Fruit fly (Drosophila melanogaster) S2 (cell line): Measurements from ENCODE around the gene CG34302.

ENCODE experiments used
- CG8478 ChIP-seq: fragments of >200 bp; optimal IDR thresholded peaks from 2 replicates; lab custom pipeline; 2018
- CTCF ChIP-seq, 2 experiments: fragments of >200 bp; optimal IDR thresholded peaks; 2 replicates each; lab custom pipeline; 2018

CG34302 gene

DNA sequence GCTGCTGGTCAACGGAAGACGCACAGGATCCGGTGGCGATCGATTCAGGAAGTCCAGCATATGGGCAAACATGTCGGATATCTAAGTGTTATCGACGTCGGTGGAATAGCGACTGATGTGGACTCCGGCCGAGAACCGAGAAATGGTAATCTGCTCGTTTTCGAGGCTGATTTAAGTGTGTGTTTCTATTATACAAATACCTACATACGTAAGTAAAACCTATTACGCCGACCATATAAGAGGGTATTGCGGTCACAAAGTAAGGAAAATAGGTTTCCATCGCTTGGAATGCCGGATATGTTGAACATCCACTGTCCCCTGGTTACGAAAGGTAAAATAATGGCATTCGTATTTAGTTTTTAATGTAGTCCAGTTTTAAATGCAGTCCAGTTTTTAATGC lies 5.3 kb downstream of the CG34302 start, which contains the start of gene CG9459:
CG9459 (minus strand) TSS at position 101 of the 400 bp plus-strand sequence.
- TF ChIP-seq CTCF (optimal IDR thresholded peaks at IDR 0.05; lab: Kevin White, UChicago) (no peak), CG8478 (lab: Kevin White, UChicago) (no peak)

DNA sequence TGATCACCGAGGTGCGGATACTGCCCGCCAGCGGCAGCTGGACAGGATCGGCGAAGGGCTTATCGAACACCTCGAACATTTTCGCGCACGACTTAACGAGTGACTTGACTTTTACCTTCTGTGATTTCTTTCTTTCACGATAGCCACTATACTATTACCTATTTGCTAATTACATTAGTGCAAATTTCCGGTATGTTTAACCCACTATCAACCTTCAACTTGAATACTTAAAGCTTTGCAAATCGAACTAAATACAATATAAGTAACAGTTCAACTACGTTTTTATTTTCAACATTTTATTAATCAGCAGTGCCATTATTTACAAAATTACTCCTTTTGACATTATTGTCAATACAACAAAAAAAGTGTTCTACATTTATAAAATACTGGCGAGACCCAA lies 6.7 kb downstream of the CG34302 start, which contains the start of gene CG16904:
CG16904 (minus strand) TSS at position 101 of the 400 bp plus-strand sequence.
- no peak for TF ChIP-seq CTCF (optimal IDR thresholded peaks at IDR 0.05; lab: Kevin White, UChicago)
- no peak for TF ChIP-seq CG8478 (lab: Kevin White, UChicago)

DNA sequence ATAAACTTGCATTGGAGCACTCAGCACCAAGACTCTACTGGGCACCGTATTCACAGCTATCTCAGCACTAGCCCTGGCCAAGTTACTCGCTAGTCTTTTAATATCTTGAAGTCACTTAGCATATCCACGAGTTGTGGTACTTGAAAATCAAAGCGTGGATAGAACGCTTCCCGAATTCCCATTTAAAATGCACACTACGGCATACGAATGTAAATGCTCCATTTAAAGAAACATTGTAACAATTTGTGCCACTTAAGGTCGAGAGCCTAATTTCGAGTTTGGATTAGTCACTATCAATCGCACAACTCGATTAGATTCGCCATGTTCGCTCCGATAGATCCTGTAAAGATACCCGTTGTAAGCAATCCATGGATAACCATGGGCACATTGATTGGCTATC lies 9.8 kb downstream of the CG34302 start, which contains the start of gene eloF:
eloF (plus strand) TSS at position 301 of the 400 bp plus-strand sequence.
- no peak for TF ChIP-seq CG8478 (lab: Kevin White, UChicago)
- TF ChIP-seq CTCF (optimal IDR thresholded peaks at IDR 0.05; lab: Kevin White, UChicago): no peak

DNA sequence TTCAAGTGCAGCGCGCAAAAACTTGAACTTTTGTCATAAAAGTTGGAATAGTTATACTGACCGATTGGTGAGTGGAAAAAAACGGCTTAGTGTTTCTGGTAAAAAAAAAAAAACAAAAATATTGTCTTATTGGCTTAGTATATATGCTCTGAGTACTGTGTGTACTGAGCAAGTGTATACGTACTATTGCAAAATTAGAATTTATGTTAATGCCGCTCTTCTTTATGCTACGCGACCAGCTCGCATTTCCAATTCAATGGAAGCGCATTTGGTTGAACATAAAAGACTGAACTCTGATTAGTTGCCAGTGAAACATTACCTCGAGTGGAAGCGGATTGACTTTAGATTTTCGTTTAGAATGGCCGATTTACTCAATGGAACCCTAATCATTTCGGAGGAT lies 11.2 kb downstream of the CG34302 start, which contains the start of gene CG8534:
CG8534 (plus strand) TSS at position 301 of the 400 bp plus-strand sequence.
- TF ChIP-seq CG8478 (lab: Kevin White, UChicago) (no peak), CTCF (optimal IDR thresholded peaks at IDR 0.05; lab: Kevin White, UChicago) (no peak)

DNA sequence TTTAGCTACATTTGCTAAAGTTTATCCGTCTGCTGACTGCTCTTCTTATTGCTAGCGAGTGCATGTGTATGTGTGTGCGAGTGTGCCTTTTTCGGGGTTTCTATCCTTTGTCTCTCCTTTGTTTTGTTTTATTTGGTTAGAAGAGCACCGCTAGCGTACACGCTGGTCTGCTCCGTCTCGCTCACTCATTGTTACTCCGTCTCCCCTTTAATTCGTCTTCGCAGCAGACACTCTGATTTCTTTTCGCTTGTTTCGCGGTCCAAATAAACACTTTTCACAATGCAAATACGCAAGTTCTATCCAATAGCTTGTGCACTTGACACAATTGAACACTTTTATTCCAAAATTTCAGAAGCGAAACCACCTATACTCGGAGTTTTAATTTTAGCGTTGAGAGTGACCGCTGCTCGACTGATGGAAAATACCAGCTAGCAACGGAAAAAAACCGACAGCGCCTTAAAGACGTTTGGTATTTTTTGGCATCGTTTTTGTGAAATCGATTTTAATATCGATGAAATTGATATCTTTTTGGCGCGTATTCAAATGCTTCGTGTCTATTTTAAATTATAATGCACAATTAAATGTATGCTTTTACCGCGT lies 14.6 kb downstream of the CG34302 start, which contains the start of gene FBXO11:
FBXO11 (minus strand) TSS at position 423 of the 600 bp plus-strand sequence.
- TF ChIP-seq CTCF (optimal IDR thresholded peaks at IDR 0.05; lab: Kevin White, UChicago) (no peak), CG8478 (lab: Kevin White, UChicago) (no peak)

DNA sequence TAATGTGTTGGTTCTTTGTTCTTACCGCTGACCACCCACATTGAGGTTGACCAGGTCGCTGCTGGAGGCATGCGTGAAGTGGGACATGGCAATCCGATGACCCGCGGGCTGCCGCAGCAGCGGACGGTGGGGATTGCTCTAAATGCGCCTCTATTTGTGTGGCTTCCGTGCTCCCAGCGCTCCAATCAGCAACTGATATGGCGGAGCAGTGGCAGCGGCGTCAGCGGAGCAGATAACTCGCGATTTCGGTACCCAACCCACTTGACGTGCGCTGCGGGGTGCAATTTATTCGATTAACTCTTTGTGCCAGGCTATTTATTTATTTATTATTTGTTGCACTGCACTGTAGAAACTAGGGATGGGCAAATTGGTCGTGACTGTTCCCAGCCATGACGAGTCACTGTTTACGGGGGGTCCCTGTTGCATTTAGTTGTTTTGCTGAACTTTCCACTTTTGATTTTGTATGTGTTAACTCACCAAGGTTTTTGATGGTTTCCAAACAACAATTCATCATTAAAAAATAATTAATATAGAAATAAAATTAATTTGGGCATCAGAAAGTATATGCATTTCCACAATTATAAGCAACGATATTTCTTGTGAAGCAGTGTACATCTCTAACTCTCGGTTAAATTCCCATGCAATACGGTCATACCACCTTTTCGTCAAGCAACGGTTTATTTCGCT lies 22.8 kb downstream of the CG34302 start, which contains the start of the genes CG9467 and CG8526:
CG9467 (minus strand) TSS at position 383 of the 687 bp plus-strand sequence.
CG8526 (plus strand) TSS at position 637 of the 687 bp plus-strand sequence.
- no peak for TF ChIP-seq CTCF (optimal IDR thresholded peaks at IDR 0.05; lab: Kevin White, UChicago)
- TF ChIP-seq CG8478 (lab: Kevin White, UChicago): no peak

DNA sequence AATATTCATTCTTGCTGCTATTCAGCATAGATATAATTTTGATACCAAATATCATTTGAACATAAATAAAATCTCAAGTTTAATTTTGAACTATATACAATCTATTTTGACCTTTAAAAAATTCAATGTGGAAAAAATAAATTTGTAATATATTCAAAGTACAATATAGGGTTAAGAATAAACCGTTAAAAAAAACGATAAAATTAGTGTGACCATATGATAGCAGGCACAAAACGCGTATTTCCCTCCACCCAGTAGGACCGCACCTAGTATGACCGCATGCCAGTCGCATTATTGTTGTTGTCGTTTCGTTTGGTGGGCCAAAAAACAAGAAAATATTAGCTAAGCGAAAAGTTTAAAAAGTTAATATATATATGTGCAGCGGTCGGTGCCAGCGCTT lies 30.6 kb downstream of the CG34302 start, which contains the start of gene CG8516:
CG8516 (plus strand) TSS at position 278 of the 400 bp plus-strand sequence.
- no peak for TF ChIP-seq CG8478 (lab: Kevin White, UChicago)
- no peak for TF ChIP-seq CTCF (optimal IDR thresholded peaks at IDR 0.05; lab: Kevin White, UChicago)

DNA sequence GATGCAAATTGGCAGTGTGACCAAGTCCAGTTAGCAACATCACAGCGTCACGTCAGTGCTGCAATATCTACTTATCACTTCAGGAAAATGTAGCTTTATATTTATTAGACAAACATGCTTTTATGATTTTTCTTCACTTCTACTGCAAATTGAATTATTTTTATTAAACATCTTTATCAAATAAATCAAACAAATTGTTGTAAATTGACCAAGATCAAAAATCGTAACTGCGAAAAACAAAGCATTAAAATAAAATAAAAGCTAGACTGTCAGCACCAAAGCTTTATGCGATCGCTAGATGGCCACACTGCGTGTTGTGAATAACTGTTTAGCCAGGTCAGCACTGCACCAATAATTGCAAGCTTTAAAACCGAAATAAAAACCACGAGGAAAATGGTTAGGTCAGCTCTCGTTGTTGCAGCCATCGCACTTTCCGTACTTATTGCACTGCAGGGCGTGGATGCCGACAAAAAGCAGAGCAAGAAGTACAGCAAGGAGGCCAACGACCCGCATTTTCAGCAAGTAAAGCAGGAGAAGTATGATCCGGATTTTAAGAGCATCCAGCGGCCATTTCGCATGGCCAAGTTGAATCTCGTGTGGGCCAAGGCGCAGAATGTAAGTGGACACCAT lies 32.3 kb downstream of the CG34302 start, which contains the start of the genes CG12945 and CG8507:
CG12945 (minus strand) TSS at position 45 of the 630 bp plus-strand sequence.
CG8507 (plus strand) TSS at position 307 of the 630 bp plus-strand sequence.
- TF ChIP-seq CTCF (optimal IDR thresholded peaks at IDR 0.05; lab: Kevin White, UChicago): no peak
- no peak for TF ChIP-seq CG8478 (lab: Kevin White, UChicago)

DNA sequence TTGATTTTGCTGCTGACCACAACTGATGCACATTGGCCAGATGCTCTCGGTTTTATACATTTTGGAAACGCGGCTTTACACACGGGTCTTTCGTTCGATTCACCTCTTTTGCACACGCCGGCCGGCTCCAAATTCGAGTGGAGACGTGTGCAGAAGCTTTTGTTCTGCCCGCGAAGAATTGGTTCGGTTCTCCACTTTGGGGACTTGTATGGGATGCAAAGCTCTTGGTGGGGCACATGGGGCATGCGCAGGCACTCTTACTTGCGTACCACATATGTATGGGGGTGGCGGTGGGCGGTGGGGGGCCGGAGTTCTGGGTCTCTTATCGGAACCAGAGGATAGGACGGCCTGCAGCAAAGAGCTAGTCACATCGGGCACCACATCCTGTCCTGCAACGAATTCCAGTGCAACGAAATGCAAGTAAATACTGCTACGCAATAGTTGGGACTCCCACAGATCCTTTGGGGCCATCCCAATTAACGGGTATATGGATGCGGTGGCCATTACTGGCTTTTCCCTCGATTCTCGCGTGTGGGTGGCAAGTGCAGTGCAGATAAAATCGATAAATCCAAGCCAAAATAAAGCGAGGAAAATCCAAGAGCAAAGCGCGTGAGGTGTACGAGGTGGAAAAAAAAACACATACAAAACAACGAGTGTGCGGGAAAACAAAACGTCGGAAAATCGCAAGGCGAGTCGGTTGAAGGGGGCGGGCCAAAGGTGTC lies 39.1 kb downstream of the CG34302 start, which contains the start of the genes MtnA and CG8500:
MtnA (minus strand) TSS at position 30 of the 722 bp plus-strand sequence.
CG8500 (plus strand) TSS at position 313 of the 722 bp plus-strand sequence.
- TF ChIP-seq CG8478 (lab: Kevin White, UChicago) (no peak), CTCF (optimal IDR thresholded peaks at IDR 0.05; lab: Kevin White, UChicago) (no peak)

DNA sequence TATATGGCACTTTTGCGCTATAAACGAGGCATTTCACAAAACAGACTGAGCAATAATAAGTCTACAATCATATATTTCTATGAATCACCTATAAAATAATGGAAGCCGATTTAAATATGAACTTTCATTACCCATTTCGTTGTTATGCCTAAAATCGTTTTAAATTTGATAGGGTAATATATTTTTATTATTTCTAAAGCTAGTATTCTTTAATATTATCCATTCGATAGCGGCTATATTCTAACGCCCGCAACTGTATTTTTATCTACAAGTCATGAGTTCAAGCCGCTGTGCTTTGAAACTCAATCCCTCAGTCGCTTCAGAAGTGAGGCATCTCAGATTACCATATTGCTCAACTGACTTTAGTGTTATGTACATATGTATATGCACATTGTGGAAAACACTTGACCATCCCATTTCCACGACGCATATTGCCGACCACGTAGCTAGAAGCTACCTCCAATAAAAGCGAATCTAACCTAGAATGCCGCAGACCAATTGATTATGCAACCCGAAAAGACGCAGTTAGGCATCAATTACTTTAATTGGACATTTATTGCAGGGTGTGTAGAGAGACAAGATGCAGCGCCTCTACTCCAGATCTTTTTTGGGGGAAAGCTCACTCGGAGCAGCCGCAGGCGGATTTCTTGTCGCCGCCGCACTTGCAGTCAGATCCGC lies 40.2 kb downstream of the CG34302 start:
- TF ChIP-seq CTCF (optimal IDR thresholded peaks at IDR 0.05; lab: Kevin White, UChicago): no peak
- TF ChIP-seq CG8478 (lab: Kevin White, UChicago): no peak

DNA sequence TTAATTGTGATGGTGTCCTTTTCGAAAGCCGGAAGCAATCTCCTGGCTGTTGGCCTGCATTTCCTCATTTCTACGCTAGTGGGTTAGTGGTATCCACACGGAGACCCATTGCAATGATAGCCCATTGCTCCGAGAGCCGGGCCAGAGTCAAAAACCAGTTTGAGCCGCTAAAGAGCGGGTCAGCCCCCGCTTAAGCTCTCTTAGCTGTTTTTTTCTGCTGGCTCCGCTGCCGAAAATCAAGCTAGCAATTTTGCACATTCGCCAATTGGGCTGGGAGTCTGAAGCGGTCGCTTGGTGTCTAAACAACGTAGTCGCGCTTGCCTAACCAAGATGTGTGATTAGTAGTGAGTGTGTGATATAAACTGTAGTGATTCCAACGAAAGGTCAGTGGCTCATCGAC lies 43.9 kb downstream of the CG34302 start, which contains the start of gene CG12947:
CG12947 (plus strand) TSS at position 301 of the 400 bp plus-strand sequence.
- no peak for TF ChIP-seq CG8478 (lab: Kevin White, UChicago)
- no peak for TF ChIP-seq CTCF (optimal IDR thresholded peaks at IDR 0.05; lab: Kevin White, UChicago)

DNA sequence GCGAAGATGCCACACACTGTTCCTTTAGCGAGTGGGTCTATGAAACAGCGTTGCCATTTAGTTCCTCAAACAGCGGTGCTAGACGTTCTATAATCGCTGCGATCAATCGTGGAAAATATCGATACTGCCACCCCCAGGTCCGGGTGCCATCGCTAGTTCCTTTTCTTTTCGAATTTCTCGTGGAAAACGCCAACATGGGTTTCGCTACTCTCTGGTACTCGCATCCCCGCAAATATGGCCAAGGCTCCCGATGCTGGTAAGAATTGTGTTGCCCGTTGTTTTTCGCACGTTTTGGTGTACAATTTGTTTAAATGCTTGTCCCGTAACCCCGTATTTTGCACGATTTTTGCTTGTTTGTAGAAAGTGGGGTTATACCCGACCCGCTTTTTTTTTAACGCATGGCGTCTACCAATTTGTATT lies 45.7 kb downstream of the CG34302 start, which contains the start of gene RpS29:
RpS29 (plus strand) TSS at position 102 of the 420 bp plus-strand sequence.
- TF ChIP-seq CTCF (optimal IDR thresholded peaks at IDR 0.05; lab: Kevin White, UChicago) (peak; percentile 60 to 70), CG8478 (lab: Kevin White, UChicago) (no peak)

DNA sequence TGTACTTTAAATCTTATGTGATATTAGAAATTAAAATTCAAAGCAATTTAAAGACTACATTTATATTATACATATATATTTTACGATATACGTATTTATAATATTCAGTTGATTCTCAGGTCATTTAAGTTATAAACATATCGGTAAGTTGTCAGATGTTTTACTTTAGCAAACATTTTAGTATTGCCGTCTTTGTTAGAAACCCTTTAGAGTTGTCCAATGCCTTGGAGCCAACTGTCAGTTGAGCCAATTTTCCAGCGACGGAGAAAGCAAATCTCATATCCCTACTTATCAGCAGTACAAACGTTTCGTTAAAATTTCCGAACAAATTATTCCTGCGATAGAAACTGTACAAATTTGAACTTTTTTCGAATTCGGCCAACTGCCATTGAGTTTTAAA lies 48.8 kb downstream of the CG34302 start, which contains the start of gene topi:
topi (plus strand) TSS at position 301 of the 400 bp plus-strand sequence.
- TF ChIP-seq CG8478 (lab: Kevin White, UChicago) (no peak), CTCF (optimal IDR thresholded peaks at IDR 0.05; lab: Kevin White, UChicago) (no peak)
